Fruit fly (Drosophila melanogaster) whole organism: ENCODE data around the gene LysD.

Experiments
- CG8478 ChIP-seq: fragments of >200 bp; optimal IDR thresholded peaks from 2 replicates; lab custom pipeline; 2018; ENCODE audit warnings: inconsistent platforms
- pan ChIP-seq: fragments of >200 bp; optimal IDR thresholded peaks from 2 replicates; lab custom pipeline; 2017
- psq ChIP-seq: fragments of >200 bp; optimal IDR thresholded peaks from 2 replicates; lab custom pipeline; 2017
- usp ChIP-seq: fragments of >200 bp; optimal IDR thresholded peaks from 2 replicates; lab custom pipeline; 2017; ENCODE audit warnings: missing biosample characterization, missing genetic modification characterization, mixed read lengths

dm6 chr3L:1177085-1177484, 33.9 kb downstream of the LysD start, which contains the start of gene bab2:
- TF ChIP-seq CG8478 (lab: Kevin White, UChicago) (no peak), pan (lab: Kevin White, UChicago) (no peak), psq (no peak), usp (GFP tag; lab: Kevin White, UChicago) (no peak)
